Worm (Caenorhabditis elegans) whole organism, L2 larva: ENCODE data around the gene C39D10.1.

Source experiments
- F13H6.1 ChIP-seq: sonication (generic microtip); optimal IDR thresholded peaks from 2 replicates; lab custom pipeline; 2016; ENCODE audit warnings: missing genetic modification characterization, missing compliant biosample characterization
- dmd-4 ChIP-seq: sonication (generic microtip); optimal IDR thresholded peaks from 2 replicates; lab custom pipeline; 2017; ENCODE audit warnings: missing biosample characterization, missing genetic modification characterization
- elt-1 ChIP-seq: fragments of 150-350 bp; optimal IDR thresholded peaks from 2 replicates; lab custom pipeline; 2014; ENCODE audit warnings: missing biosample characterization, missing genetic modification characterization
- lin-13 ChIP-seq: fragments of 150-350 bp; optimal IDR thresholded peaks from 2 replicates; lab custom pipeline; 2014; ENCODE audit warnings: missing biosample characterization, missing genetic modification reagents, missing genetic modification characterization
- lsy-2 ChIP-seq, 2 experiments: fragments of 150-350 bp in 1 of 2; sonication (generic microtip) in 1 of 2; optimal IDR thresholded peaks; 2 replicates each; lab custom pipeline; 2014 to 2017; ENCODE audit warnings: missing biosample characterization in 2 of 2, missing genetic modification characterization in 2 of 2
- mdl-1 ChIP-seq, 2 experiments: fragments of 150-350 bp in 1 of 2; sonication (generic microtip) in 1 of 2; optimal IDR thresholded peaks; 2 replicates each; lab custom pipeline; 2017; ENCODE audit warnings: missing biosample characterization in 2 of 2, missing genetic modification characterization in 2 of 2
- nhr-129 ChIP-seq: fragments of 150-350 bp; optimal IDR thresholded peaks from 2 replicates; lab custom pipeline; 2014; ENCODE audit warnings: missing biosample characterization, missing genetic modification characterization
- ztf-4 ChIP-seq: fragments of 150-350 bp; optimal IDR thresholded peaks from 2 replicates; lab custom pipeline; 2014; ENCODE audit warnings: missing biosample characterization, missing genetic modification characterization

DNA sequence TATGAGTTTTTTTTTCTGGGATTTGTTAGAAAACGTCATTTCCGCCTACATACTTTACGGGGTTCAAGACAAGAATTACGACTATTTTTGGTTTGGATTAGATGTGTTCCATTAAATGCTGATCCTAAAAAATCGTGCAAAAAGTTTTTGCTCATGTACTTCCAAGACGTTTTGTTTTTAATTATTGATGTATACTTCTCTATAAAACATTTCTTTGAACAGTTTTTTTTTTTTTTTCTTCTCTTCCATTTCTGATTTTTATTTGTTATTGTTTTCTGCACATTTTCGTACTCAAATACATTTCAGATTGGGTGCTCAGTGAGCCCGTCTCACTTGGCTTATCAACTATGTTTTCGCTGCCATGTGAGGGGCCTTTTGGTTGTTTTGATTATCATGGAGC lies 3.8 kb upstream of the C39D10.1 start, which contains the start of gene C39D10.11:
- TF ChIP-seq ztf-4 (tag; lab: Kevin White, UChicago): no peak
- TF ChIP-seq dmd-4 (tag; lab: Kevin White, UChicago): no peak
- TF ChIP-seq mdl-1 (tag; optimal IDR thresholded peaks at IDR 0.05; lab: Kevin White, UChicago): no peak
- no peak for TF ChIP-seq nhr-129 (tag; lab: Kevin White, UChicago)
- TF ChIP-seq lsy-2 (tag; optimal IDR thresholded peaks at IDR 0.05; lab: Kevin White, UChicago): no peak
- TF ChIP-seq elt-1 (tag; lab: Kevin White, UChicago): no peak
- TF ChIP-seq F13H6.1 (tag; lab: Kevin White, UChicago): no peak
- TF ChIP-seq lin-13 (GFP tag; lab: Kevin White, UChicago): no peak
